Worm (Caenorhabditis elegans) whole organism, young adult: ENCODE data around the gene irld-62.
A peak's percentile ranks its signal among the peaks of the same experiment; 100 is the strongest.

ENCODE experiments used
- B0261.1 ChIP-seq: sonication (generic microtip); optimal IDR thresholded peaks from 2 replicates; lab custom pipeline; 2016; ENCODE audit warnings: mild to moderate bottlenecking, missing genetic modification characterization, moderate library complexity, missing compliant biosample characterization
- F39B2.1 ChIP-seq: fragments of 200-800 bp; sonication (Bioruptor generic); IDR thresholded peaks from 2 replicates; pipeline ENCODE4 v1.3.6; 2022; ENCODE audit warnings: missing genetic modification reagents, missing genetic modification characterization, missing compliant biosample characterization
- F49E8.2 ChIP-seq: sonication (generic microtip); optimal IDR thresholded peaks from 3 replicates; lab custom pipeline; 2017; ENCODE audit warnings: missing genetic modification characterization, mild to moderate bottlenecking, missing compliant biosample characterization, antibody characterized with exemption, moderate library complexity; ENCODE audit not compliant: insufficient read depth
- F52B5.7 ChIP-seq: sonication (generic microtip); optimal IDR thresholded peaks from 2 replicates; lab custom pipeline; 2016; ENCODE audit warnings: mild to moderate bottlenecking, missing genetic modification characterization, missing compliant biosample characterization
- F57A8.1 ChIP-seq: fragments of 200-800 bp; sonication (Bioruptor generic); optimal IDR thresholded peaks from 2 replicates; lab custom pipeline; 2018; ENCODE audit warnings: mild to moderate bottlenecking, missing genetic modification characterization, moderate library complexity, missing compliant biosample characterization
- F57C9.4 ChIP-seq: sonication (generic microtip); optimal IDR thresholded peaks from 2 replicates; lab custom pipeline; 2017; ENCODE audit warnings: mild to moderate bottlenecking, missing genetic modification characterization, missing compliant biosample characterization
- T07F8.4 ChIP-seq: sonication (generic microtip); optimal IDR thresholded peaks from 2 replicates; lab custom pipeline; 2016; ENCODE audit warnings: mild to moderate bottlenecking, missing genetic modification characterization, moderate library complexity, missing compliant biosample characterization
- Y56A3A.18 ChIP-seq: fragments of 200-800 bp; sonication (Bioruptor generic); IDR thresholded peaks from 2 replicates; pipeline ENCODE4 v1.3.6; 2022; ENCODE audit warnings: missing genetic modification reagents, missing genetic modification characterization, missing compliant biosample characterization
- Y79H2A.3 ChIP-seq: fragments of 200-800 bp; sonication (Bioruptor generic); conservative IDR thresholded peaks from 2 replicates; pipeline ENCODE4 v1.3.6; 2022; ENCODE audit warnings: missing genetic modification reagents, missing genetic modification characterization, missing compliant biosample characterization
- attf-3 ChIP-seq: fragments of 200-800 bp; sonication (Bioruptor generic); conservative IDR thresholded peaks from 2 replicates; pipeline ENCODE4 v1.3.6; 2022; ENCODE audit warnings: missing genetic modification reagents, missing genetic modification characterization, missing compliant biosample characterization
- ceh-79 ChIP-seq: sonication (generic microtip); optimal IDR thresholded peaks from 2 replicates; lab custom pipeline; 2017; ENCODE audit warnings: mild to moderate bottlenecking, missing genetic modification characterization, missing compliant biosample characterization
- chd-7 ChIP-seq: sonication (generic microtip); optimal IDR thresholded peaks from 2 replicates; lab custom pipeline; 2016; ENCODE audit warnings: mild to moderate bottlenecking, missing genetic modification characterization, moderate library complexity, missing compliant biosample characterization
- dpl-1 ChIP-seq: fragments of 150-350 bp; optimal IDR thresholded peaks from 2 replicates; lab custom pipeline; 2014; ENCODE audit warnings: missing biosample characterization, missing genetic modification reagents, missing genetic modification characterization
- gei-17 ChIP-seq: fragments of 200-800 bp; sonication (Bioruptor generic); optimal IDR thresholded peaks from 2 replicates; lab custom pipeline; 2018; ENCODE audit warnings: mild to moderate bottlenecking, missing genetic modification characterization, missing compliant biosample characterization
- hmg-20 ChIP-seq: fragments of 200-800 bp; sonication (Bioruptor generic); IDR thresholded peaks from 2 replicates; pipeline ENCODE4 v1.3.6; 2022; ENCODE audit warnings: missing genetic modification reagents, missing genetic modification characterization, missing compliant biosample characterization
- hsf-1 ChIP-seq: fragments of 200-800 bp; sonication (Bioruptor generic); IDR thresholded peaks from 2 replicates; pipeline ENCODE4 v1.3.6; 2022; ENCODE audit warnings: missing genetic modification reagents, missing genetic modification characterization, missing compliant biosample characterization
- lin-40 ChIP-seq: sonication (generic microtip); optimal IDR thresholded peaks from 2 replicates; lab custom pipeline; 2016; ENCODE audit warnings: missing genetic modification characterization, mild to moderate bottlenecking, missing compliant biosample characterization, missing genotype, missing genetic modification reagents
- lsy-27 ChIP-seq: sonication (generic microtip); optimal IDR thresholded peaks from 2 replicates; lab custom pipeline; 2017; ENCODE audit warnings: missing genetic modification characterization, mild to moderate bottlenecking, missing compliant biosample characterization, antibody characterized with exemption, missing genotype, borderline replicate concordance; ENCODE audit not compliant: insufficient read depth
- madf-10 ChIP-seq: sonication (generic microtip); optimal IDR thresholded peaks from 2 replicates; lab custom pipeline; 2016; ENCODE audit warnings: mild to moderate bottlenecking, missing genetic modification characterization, missing compliant biosample characterization
- nfya-1 ChIP-seq: sonication (generic microtip); optimal IDR thresholded peaks from 2 replicates; lab custom pipeline; 2017; ENCODE audit warnings: antibody characterized with exemption, missing compliant biosample characterization, missing genetic modification characterization, borderline replicate concordance; ENCODE audit not compliant: insufficient read depth
- nfya-2 ChIP-seq: fragments of 200-800 bp; sonication (Bioruptor generic); IDR thresholded peaks from 2 replicates; pipeline ENCODE4 v1.3.6; 2022; ENCODE audit warnings: missing genetic modification reagents, missing genetic modification characterization, missing compliant biosample characterization
- nfyb-1 ChIP-seq: fragments of 200-800 bp; sonication (Bioruptor generic); IDR thresholded peaks from 2 replicates; pipeline ENCODE4 v1.3.6; 2022; ENCODE audit warnings: missing genetic modification reagents, missing genetic modification characterization, missing compliant biosample characterization
- nhr-120 ChIP-seq: fragments of 200-800 bp; sonication (Bioruptor generic); IDR thresholded peaks from 2 replicates; pipeline ENCODE4 v1.3.6; 2022; ENCODE audit warnings: missing genetic modification characterization, missing compliant biosample characterization
- nhr-90 ChIP-seq: sonication (generic microtip); optimal IDR thresholded peaks from 2 replicates; lab custom pipeline; 2016; ENCODE audit warnings: missing genotype, mild to moderate bottlenecking, missing genetic modification characterization, missing compliant biosample characterization
- pbrm-1 ChIP-seq: fragments of 200-800 bp; sonication (Bioruptor generic); IDR thresholded peaks from 2 replicates; pipeline ENCODE4 v1.3.6; 2022; ENCODE audit warnings: missing genetic modification reagents, missing genetic modification characterization, missing compliant biosample characterization
- pha-4 ChIP-seq: fragments of 150-350 bp; sonication (generic microtip); optimal IDR thresholded peaks from 2 replicates; lab custom pipeline; 2014; ENCODE audit warnings: missing biosample characterization, missing genetic modification reagents, missing genetic modification characterization
- repo-1 ChIP-seq: sonication (generic microtip); optimal IDR thresholded peaks from 2 replicates; lab custom pipeline; 2017; ENCODE audit warnings: mild to moderate bottlenecking, missing genetic modification characterization, missing compliant biosample characterization
- sdz-38 ChIP-seq: sonication (generic microtip); optimal IDR thresholded peaks from 2 replicates; lab custom pipeline; 2016; ENCODE audit warnings: missing genotype, missing genetic modification characterization, missing compliant biosample characterization
- snpc-1.3 ChIP-seq: sonication (generic microtip); optimal IDR thresholded peaks from 2 replicates; lab custom pipeline; 2017; ENCODE audit warnings: missing genetic modification characterization, mild to moderate bottlenecking, missing compliant biosample characterization, antibody characterized with exemption, moderate library complexity, missing genotype, missing genetic modification reagents; ENCODE audit not compliant: insufficient read depth
- snpc-3.4 ChIP-seq: sonication (generic microtip); optimal IDR thresholded peaks from 2 replicates; lab custom pipeline; 2017; ENCODE audit warnings: missing genetic modification characterization, mild to moderate bottlenecking, missing compliant biosample characterization, antibody characterized with exemption, moderate library complexity, missing genotype, missing genetic modification reagents
- snpc-4 ChIP-seq, 5 experiments: fragments of 150-350 bp in 1 of 5; sonication (generic microtip) in 4 of 5; optimal IDR thresholded peaks; 2 replicates each; lab custom pipeline; 2014 to 2018; ENCODE audit warnings: missing genetic modification characterization in 5 of 5, missing biosample characterization in 3 of 5, antibody characterized with exemption in 2 of 5, mild to moderate bottlenecking in 2 of 5, missing compliant biosample characterization in 2 of 5, missing genotype in 2 of 5, moderate library complexity in 2 of 5, missing genetic modification reagents in 1 of 5
- zfh-2 ChIP-seq: fragments of 200-800 bp; sonication (Bioruptor generic); conservative IDR thresholded peaks from 2 replicates; pipeline ENCODE4 v1.3.6; 2022; ENCODE audit warnings: missing genetic modification reagents, missing genetic modification characterization, missing compliant biosample characterization
- zim-3 ChIP-seq: sonication (generic microtip); optimal IDR thresholded peaks from 2 replicates; lab custom pipeline; 2017; ENCODE audit warnings: mild to moderate bottlenecking, missing genetic modification characterization, moderate library complexity, missing compliant biosample characterization
- ztf-26 ChIP-seq: sonication (generic microtip); optimal IDR thresholded peaks from 2 replicates; lab custom pipeline; 2017; ENCODE audit warnings: missing genetic modification characterization, missing compliant biosample characterization
- ztf-3 ChIP-seq: fragments of 200-800 bp; sonication (Bioruptor generic); optimal IDR thresholded peaks from 2 replicates; lab custom pipeline; 2018; ENCODE audit warnings: mild to moderate bottlenecking, missing genetic modification characterization, missing compliant biosample characterization

The irld-62 gene

ce11 chrV:15339363-15339762 lies 28.5 kb downstream of the irld-62 start, which contains the start of gene clec-228:
clec-228 (minus strand) TSS chrV:15339463.
- no peak for TF ChIP-seq F57A8.1 (GFP tag; lab: Kevin White, UChicago)
- no peak for TF ChIP-seq sdz-38 (tag; lab: Kevin White, UChicago)
- TF ChIP-seq ztf-26 (tag; lab: Kevin White, UChicago), result no peak
- no peak for TF ChIP-seq lsy-27
- no peak for TF ChIP-seq T07F8.4 (tag; lab: Kevin White, UChicago)
- TF ChIP-seq attf-3 (GFP tag; lab: Robert Waterston, UW), result no peak
- no peak for TF ChIP-seq chd-7 (tag; lab: Kevin White, UChicago)
- TF ChIP-seq gei-17, result no peak
- TF ChIP-seq Y79H2A.3 (GFP tag; lab: Robert Waterston, UW), result no peak
- TF ChIP-seq hsf-1 (GFP tag; lab: Robert Waterston, UW), result no peak
- TF ChIP-seq snpc-3.4, result no peak
- no peak for TF ChIP-seq nfyb-1 (GFP tag; lab: Robert Waterston, UW)
- TF ChIP-seq, all 124 proteins: peak for 0

- no peak for TF ChIP-seq pha-4
- no peak for TF ChIP-seq B0261.1 (tag; lab: Kevin White, UChicago)
- TF ChIP-seq F52B5.7 (tag; lab: Kevin White, UChicago), result no peak
- TF ChIP-seq F49E8.2 (tag; lab: Kevin White, UChicago), result no peak
- no peak for TF ChIP-seq nfya-2 (GFP tag; lab: Robert Waterston, UW)
- TF ChIP-seq zfh-2 (GFP tag; lab: Robert Waterston, UW), result no peak
- no peak for TF ChIP-seq ztf-3 (GFP tag; lab: Kevin White, UChicago)
- no peak for TF ChIP-seq F57C9.4 (tag; lab: Kevin White, UChicago)
- TF ChIP-seq F39B2.1 (GFP tag; lab: Robert Waterston, UW), result no peak
- no peak for TF ChIP-seq Y56A3A.18 (GFP tag; lab: Robert Waterston, UW)
- TF ChIP-seq zim-3 (tag; lab: Kevin White, UChicago), result no peak
- no peak for TF ChIP-seq dpl-1 (GFP tag; lab: Kevin White, UChicago)
- no peak for TF ChIP-seq nfya-1 (tag; lab: Kevin White, UChicago)
- no peak for TF ChIP-seq ceh-79
- no peak for TF ChIP-seq repo-1 (tag; lab: Kevin White, UChicago)
- TF ChIP-seq snpc-4 (GFP tag; optimal IDR thresholded peaks at IDR 0.05; lab: Kevin White, UChicago), result no peak
- no peak for TF ChIP-seq snpc-4 (tag; optimal IDR thresholded peaks at IDR 0.05; lab: Kevin White, UChicago)
- TF ChIP-seq hmg-20, result no peak
- TF ChIP-seq lin-40, result no peak
- TF ChIP-seq madf-10 (tag; lab: Kevin White, UChicago), result no peak
- TF ChIP-seq snpc-1.3 (tag; lab: Kevin White, UChicago), result no peak
Measured at ce11 chrV:15341404-15341803, 30.5 kb downstream of the irld-62 start, which contains the start of gene clec-229. clec-229 (minus strand) TSS chrV:15341504.

DNA sequence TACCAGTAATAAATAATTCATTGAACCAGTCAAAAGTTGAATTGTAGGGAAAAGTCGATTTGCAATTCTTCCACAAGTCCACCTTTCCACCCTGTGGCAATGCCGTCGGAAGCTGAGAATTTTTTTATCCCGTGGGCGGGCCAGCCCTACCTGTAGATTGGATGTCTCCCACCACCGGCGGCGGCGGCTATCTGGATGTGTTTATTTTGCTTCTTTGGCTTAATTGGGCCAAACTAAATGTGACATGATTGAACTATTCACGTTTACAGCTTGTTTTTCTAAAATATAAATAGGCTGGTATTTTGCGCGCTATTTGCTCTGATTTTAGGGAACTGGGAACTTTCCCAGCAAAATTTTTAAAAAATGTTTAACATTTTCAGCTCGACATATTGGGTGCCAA lies 33.6 kb downstream of the irld-62 start, which contains the start of gene wrt-8:
Gene wrt-8, minus strand, starts transcription at position 101 of the 400 bp plus-strand sequence.
- TF ChIP-seq pbrm-1 (no peak), nhr-90 (tag; lab: Kevin White, UChicago) (no peak), snpc-4 (GFP tag; optimal IDR thresholded peaks at IDR 0.05; lab: Kevin White, UChicago) (no peak), snpc-4 (tag; optimal IDR thresholded peaks at IDR 0.05; lab: Kevin White, UChicago) (no peak), nhr-120 (GFP tag; lab: Robert Waterston, UW) (0 out of 2 replicates have a peak, but pooled peaks have one; percentile 11)
